Worm (Caenorhabditis elegans) whole organism, L1 larva: Measurements from ENCODE around the gene his-74.

ENCODE experiments used
- C16A3.4 ChIP-seq: fragments of 150-350 bp; optimal IDR thresholded peaks from 2 replicates; lab custom pipeline; 2014; ENCODE audit warnings: missing biosample characterization, missing genetic modification characterization
- blmp-1 ChIP-seq: fragments of 150-350 bp; optimal IDR thresholded peaks from 2 replicates; lab custom pipeline; 2014; ENCODE audit warnings: missing biosample characterization, missing genetic modification characterization
- ceh-63 ChIP-seq: fragments of 200-800 bp; sonication (Bioruptor generic); optimal IDR thresholded peaks from 2 replicates; lab custom pipeline; 2018; ENCODE audit warnings: mild to moderate bottlenecking, missing genetic modification characterization, missing compliant biosample characterization
- ceh-82 ChIP-seq, 3 experiments: fragments of 150-350 bp in 1 of 3; sonication (generic microtip) in 2 of 3; optimal IDR thresholded peaks; 2 replicates each; lab custom pipeline; 2014 to 2017; ENCODE audit warnings: missing biosample characterization in 3 of 3, missing genetic modification characterization in 3 of 3
- dpl-1 ChIP-seq, 3 experiments: fragments of 150-350 bp in 2 of 3; sonication (generic microtip) in 1 of 3; optimal IDR thresholded peaks; 2 replicates each; lab custom pipeline; 2014 to 2017; ENCODE audit warnings: missing biosample characterization in 3 of 3, missing genetic modification characterization in 3 of 3, missing genetic modification reagents in 3 of 3
- efl-1 ChIP-seq, 4 experiments: fragments of 150-350 bp; optimal IDR thresholded peaks in 3 of 4; peaks in 1 of 4; 1 replicate in 1 of 4; 2 replicates in 3 of 4; lab custom pipeline; 2014; ENCODE audit warnings: missing biosample characterization in 2 of 4, missing genetic modification characterization in 2 of 4, missing genetic modification reagents in 2 of 4
- egl-13 ChIP-seq: sonication (generic microtip); optimal IDR thresholded peaks from 2 replicates; lab custom pipeline; 2016; ENCODE audit warnings: missing genotype, missing genetic modification reagents, missing genetic modification characterization, missing compliant biosample characterization
- egl-27 ChIP-seq, 2 experiments: fragments of 150-350 bp in 1 of 2; sonication (generic microtip); optimal IDR thresholded peaks; 3 replicates each; lab custom pipeline; 2017 to 2018; ENCODE audit warnings: missing biosample characterization in 2 of 2, missing genetic modification characterization in 2 of 2, missing genetic modification reagents in 2 of 2
- elt-2 ChIP-seq: sonication (generic microtip); optimal IDR thresholded peaks from 2 replicates; lab custom pipeline; 2016; ENCODE audit warnings: missing genetic modification characterization, mild to moderate bottlenecking, inconsistent platforms, missing compliant biosample characterization, missing genetic modification reagents
- elt-3 ChIP-seq, 6 experiments: fragments of 150-350 bp in 1 of 6; sonication (generic microtip); optimal IDR thresholded peaks; 2 replicates each; lab custom pipeline; 2017 to 2018; ENCODE audit warnings: missing biosample characterization in 6 of 6, missing genetic modification characterization in 6 of 6, inconsistent platforms in 1 of 6
- ets-5 ChIP-seq: fragments of 200-800 bp; sonication (Bioruptor generic); IDR thresholded peaks from 2 replicates; pipeline ENCODE4 v1.3.6; 2022; ENCODE audit warnings: missing genetic modification characterization, missing compliant biosample characterization
- grh-1 ChIP-seq: fragments of 200-800 bp; sonication (Bioruptor generic); IDR thresholded peaks from 2 replicates; pipeline ENCODE4 v1.3.6; 2022; ENCODE audit warnings: missing genetic modification reagents, missing genetic modification characterization, missing compliant biosample characterization
- isw-1 ChIP-seq: fragments of 200-800 bp; sonication (Bioruptor generic); IDR thresholded peaks from 2 replicates; pipeline ENCODE4 v1.3.6; 2022; ENCODE audit warnings: missing genetic modification characterization, missing compliant biosample characterization
- jun-1 ChIP-seq: fragments of 150-350 bp; optimal IDR thresholded peaks from 2 replicates; lab custom pipeline; 2014; ENCODE audit warnings: missing biosample characterization, missing genetic modification reagents, missing genetic modification characterization
- lin-13 ChIP-seq: fragments of 150-350 bp; optimal IDR thresholded peaks from 2 replicates; lab custom pipeline; 2014; ENCODE audit warnings: missing biosample characterization, missing genetic modification reagents, missing genetic modification characterization
- lin-14 ChIP-seq: fragments of 200-800 bp; sonication (Bioruptor generic); optimal IDR thresholded peaks from 2 replicates; lab custom pipeline; 2018; ENCODE audit warnings: mild to moderate bottlenecking, missing genetic modification characterization, moderate library complexity, missing compliant biosample characterization
- lin-15B ChIP-seq: fragments of 150-350 bp; sonication (generic microtip); optimal IDR thresholded peaks from 3 replicates; lab custom pipeline; 2014; ENCODE audit warnings: missing biosample characterization, missing genetic modification characterization
- lin-35 ChIP-seq, 2 experiments: fragments of 150-350 bp; optimal IDR thresholded peaks; 2 replicates each; lab custom pipeline; 2014; ENCODE audit warnings: missing biosample characterization in 2 of 2, missing genetic modification characterization in 2 of 2, missing genetic modification reagents in 2 of 2
- lir-3 ChIP-seq: sonication (generic microtip); optimal IDR thresholded peaks from 2 replicates; lab custom pipeline; 2016; ENCODE audit warnings: mild to moderate bottlenecking, missing genetic modification characterization, moderate library complexity, missing compliant biosample characterization; ENCODE audit not compliant: poor library complexity
- lsy-2 ChIP-seq, 2 experiments: fragments of 150-350 bp; optimal IDR thresholded peaks; 2 replicates each; lab custom pipeline; 2014; ENCODE audit warnings: missing biosample characterization in 2 of 2, missing genetic modification characterization in 2 of 2
- nhr-19 ChIP-seq: fragments of 200-800 bp; sonication (Bioruptor generic); conservative IDR thresholded peaks from 2 replicates; pipeline ENCODE4 v1.3.6; 2022; ENCODE audit warnings: missing genetic modification characterization, missing compliant biosample characterization
- nhr-28 ChIP-seq: fragments of 150-350 bp; optimal IDR thresholded peaks from 2 replicates; lab custom pipeline; 2014; ENCODE audit warnings: missing biosample characterization, missing genetic modification characterization
- nhr-71 ChIP-seq: sonication (generic microtip); optimal IDR thresholded peaks from 2 replicates; lab custom pipeline; 2016; ENCODE audit warnings: mild to moderate bottlenecking, missing genetic modification characterization, moderate library complexity, missing compliant biosample characterization
- nhr-76 ChIP-seq: sonication (generic microtip); optimal IDR thresholded peaks from 2 replicates; lab custom pipeline; 2017; ENCODE audit warnings: missing biosample characterization, missing genetic modification characterization
- pax-3 ChIP-seq: fragments of 200-800 bp; sonication (Bioruptor generic); optimal IDR thresholded peaks from 2 replicates; lab custom pipeline; 2018; ENCODE audit warnings: mild to moderate bottlenecking, missing genetic modification characterization, moderate library complexity, missing compliant biosample characterization
- rnt-1 ChIP-seq: sonication (generic microtip); optimal IDR thresholded peaks from 2 replicates; lab custom pipeline; 2016; ENCODE audit warnings: mild to moderate bottlenecking, missing genetic modification characterization, moderate library complexity, missing compliant biosample characterization
- snu-23 ChIP-seq: sonication (generic microtip); optimal IDR thresholded peaks from 2 replicates; lab custom pipeline; 2016; ENCODE audit warnings: missing genetic modification characterization, missing compliant biosample characterization
- sox-4 ChIP-seq: sonication (generic microtip); optimal IDR thresholded peaks from 2 replicates; lab custom pipeline; 2016; ENCODE audit warnings: missing genetic modification characterization, missing compliant biosample characterization
- swsn-7 ChIP-seq: sonication (generic microtip); optimal IDR thresholded peaks from 2 replicates; lab custom pipeline; 2016; ENCODE audit warnings: missing genetic modification characterization, missing compliant biosample characterization
- tbx-2 ChIP-seq: sonication (generic microtip); optimal IDR thresholded peaks from 2 replicates; lab custom pipeline; 2016; ENCODE audit warnings: missing genetic modification characterization, missing compliant biosample characterization
- tlp-1 ChIP-seq: fragments of 150-350 bp; optimal IDR thresholded peaks from 2 replicates; lab custom pipeline; 2014; ENCODE audit warnings: missing biosample characterization, missing genetic modification characterization
- xbp-1 ChIP-seq: sonication (generic microtip); optimal IDR thresholded peaks from 2 replicates; lab custom pipeline; 2016; ENCODE audit warnings: missing genetic modification characterization, missing compliant biosample characterization
- zag-1 ChIP-seq: fragments of 150-350 bp; optimal IDR thresholded peaks from 2 replicates; lab custom pipeline; 2014; ENCODE audit warnings: missing biosample characterization, missing genetic modification characterization
- ztf-11 ChIP-seq, 2 experiments: sonication (generic microtip); optimal IDR thresholded peaks; 2 replicates each; lab custom pipeline; 2016 to 2017; ENCODE audit warnings: missing genetic modification characterization in 2 of 2, missing biosample characterization in 1 of 2, missing compliant biosample characterization in 1 of 2

Gene his-74

DNA sequence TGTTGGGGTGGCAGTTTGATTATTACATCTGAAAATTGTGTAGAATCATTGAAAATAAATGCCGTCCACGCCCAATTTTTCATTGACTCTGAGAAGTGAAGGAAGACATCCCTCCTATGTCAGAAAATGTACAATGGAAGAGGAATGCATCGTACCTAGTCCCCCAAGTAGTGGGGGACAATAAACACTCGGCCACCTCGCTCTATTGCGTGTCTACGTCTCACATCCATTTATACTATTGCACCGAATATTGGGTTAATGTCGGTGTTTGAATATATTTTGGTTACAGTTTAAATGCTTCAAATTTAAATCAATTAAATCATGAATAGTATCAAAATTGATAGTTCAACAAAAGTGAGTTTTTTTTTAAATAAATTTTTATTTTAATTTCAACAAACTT, 10.5 kb downstream of the his-74 start, which contains the start of gene lin-25:
Gene lin-25 (plus strand): TSS at position 290 of the 400 bp plus-strand sequence.
- TF ChIP-seq dpl-1 (GFP tag; optimal IDR thresholded peaks at IDR 0.05; lab: Kevin White, UChicago) (peak in 1 of 3 experiments; percentile 50), zag-1 (tag; lab: Kevin White, UChicago) (no peak), lir-3 (tag; lab: Kevin White, UChicago) (peak; percentile 33), isw-1 (GFP tag; lab: Robert Waterston, UW) (no peak), ceh-82 (tag; optimal IDR thresholded peaks at IDR 0.05; lab: Kevin White, UChicago) (peak in 1 of 3 experiments; percentile 32), ceh-63 (no peak), lin-14 (peak; percentile 71), tlp-1 (tag; lab: Kevin White, UChicago) (no peak), nhr-76 (no peak), efl-1 (optimal IDR thresholded peaks at IDR 0.05; lab: Kevin White, UChicago) (peak; percentile 32 to 41), efl-1 (GFP tag; optimal IDR thresholded peaks at IDR 0.05 in 1 of 2; lab: Kevin White, UChicago) (peak in 1 of 2 experiments; percentile 21), lsy-2 (tag; optimal IDR thresholded peaks at IDR 0.05; lab: Kevin White, UChicago) (peak in 1 of 2 experiments; percentile 51), tbx-2 (tag; lab: Kevin White, UChicago) (no peak), rnt-1 (tag; lab: Kevin White, UChicago) (peak; percentile 49), blmp-1 (tag; lab: Kevin White, UChicago) (peak; percentile 24), sox-4 (tag; lab: Kevin White, UChicago) (no peak), elt-2 (tag; lab: Kevin White, UChicago) (no peak), lin-35 (GFP tag; optimal IDR thresholded peaks at IDR 0.05; lab: Kevin White, UChicago) (peak; percentile 29), C16A3.4 (peak; percentile 15), nhr-19 (GFP tag; lab: Robert Waterston, UW) (no peak), xbp-1 (no peak), swsn-7 (no peak), egl-13 (no peak), nhr-71 (peak; percentile 9), lin-15B (peak; percentile 17)

ce11 chrV:12649213-12649612, 10.9 kb downstream of the his-74 start, which contains the start of gene gpa-9:
Gene gpa-9, minus strand, starts transcription at chrV:12649313.
- TF ChIP-seq lin-13 (GFP tag; lab: Kevin White, UChicago) (no peak), lsy-2 (tag; optimal IDR thresholded peaks at IDR 0.05; lab: Kevin White, UChicago) (no peak), efl-1 (optimal IDR thresholded peaks at IDR 0.05; lab: Kevin White, UChicago) (no peak), efl-1 (GFP tag; optimal IDR thresholded peaks at IDR 0.05 in 1 of 2; lab: Kevin White, UChicago) (peak in 1 of 2 experiments; percentile 32)

ce11 chrV:12644500-12644899, 15.6 kb downstream of the his-74 start, which contains the start of gene F56H9.8:
Gene F56H9.8, plus strand, starts transcription at chrV:12644800.
- TF ChIP-seq pax-3 (tag; lab: Kevin White, UChicago) (peak; percentile 29), ets-5 (GFP tag; lab: Robert Waterston, UW) (no peak), nhr-71 (no peak), grh-1 (GFP tag; lab: Robert Waterston, UW) (no peak)

DNA sequence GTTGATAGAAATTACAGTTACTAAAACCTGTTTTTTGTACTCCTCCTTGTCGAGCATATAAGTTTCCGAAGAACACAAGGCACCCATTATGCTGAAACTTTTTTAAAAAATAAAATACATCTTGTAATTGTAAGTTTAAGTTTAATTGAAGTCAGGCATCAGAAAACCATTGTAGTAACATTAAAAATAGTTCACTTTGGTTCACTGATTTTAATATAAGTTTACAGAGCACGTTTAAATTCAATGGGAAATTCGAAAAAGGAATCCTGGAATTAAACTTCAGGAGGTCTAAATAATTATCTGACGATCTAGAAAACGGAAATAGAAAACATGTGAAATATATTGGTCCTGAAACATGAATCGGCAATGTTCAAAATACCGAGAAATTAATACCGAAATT, 19.7 kb downstream of the his-74 start, which contains the start of gene gpa-8:
Gene gpa-8 (minus strand): TSS at position 101 of the 400 bp plus-strand sequence.
- TF ChIP-seq snu-23 (GFP tag; lab: Kevin White, UChicago) (no peak), blmp-1 (tag; lab: Kevin White, UChicago) (no peak), egl-27 (tag; optimal IDR thresholded peaks at IDR 0.05; lab: Kevin White, UChicago) (no peak), dpl-1 (GFP tag; optimal IDR thresholded peaks at IDR 0.05; lab: Kevin White, UChicago) (no peak), sox-4 (tag; lab: Kevin White, UChicago) (no peak), ztf-11 (tag; optimal IDR thresholded peaks at IDR 0.05; lab: Kevin White, UChicago) (no peak), elt-3 (tag; optimal IDR thresholded peaks at IDR 0.05; lab: Kevin White, UChicago) (no peak), tlp-1 (tag; lab: Kevin White, UChicago) (no peak), xbp-1 (no peak), jun-1 (tag; lab: Kevin White, UChicago) (no peak), nhr-28 (tag; lab: Kevin White, UChicago) (no peak)
